Worm (Caenorhabditis elegans): ENCODE data around the gene ZK686.6.

The ZK686.6 gene

DNA sequence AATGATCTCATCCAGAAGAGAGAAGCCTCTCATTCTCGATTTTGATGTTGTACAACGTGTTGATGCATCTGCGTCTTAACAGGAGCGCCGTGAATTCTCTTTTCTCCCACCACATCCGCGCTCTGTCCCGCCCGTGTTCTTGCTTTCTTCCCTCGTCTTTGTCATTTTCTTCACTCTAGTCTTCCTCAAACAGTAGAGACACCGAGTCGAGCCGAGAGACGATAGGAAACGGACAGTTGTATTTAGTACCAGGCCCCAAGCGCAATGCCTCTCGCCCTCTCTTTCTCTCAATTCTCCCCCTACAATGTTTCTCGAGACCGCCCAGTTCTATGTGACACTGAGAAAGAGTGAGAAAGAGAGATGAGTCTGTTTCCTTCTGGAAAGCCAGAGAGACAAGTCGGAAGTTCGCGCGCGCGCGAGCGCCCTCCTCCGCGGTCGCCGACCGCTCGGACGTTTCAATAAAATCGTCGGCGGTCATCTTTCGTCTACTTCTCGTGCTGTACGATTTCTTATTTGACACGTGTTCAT is 43.2 kb downstream of the ZK686.6 start, which contains the start of gene ZK112.4 (continued):
- no peak for TF ChIP-seq F44E2.7 (GFP tag; IDR thresholded peaks at IDR 0.05)
- TF ChIP-seq dpl-1 (GFP tag; optimal IDR thresholded peaks at IDR 0.05): no peak
- peak; percentile 62 for TF ChIP-seq nhr-25 (tag; optimal IDR thresholded peaks at IDR 0.05; ENCODE audit: borderline replicate concordance, insufficient read depth)
- TF ChIP-seq F37D6.2 (tag; optimal IDR thresholded peaks at IDR 0.05): peak; percentile 48
- TF ChIP-seq madf-9 (GFP tag; conservative IDR thresholded peaks at IDR 0.05): 0 out of 2 replicates have a peak, but pooled peaks have one; percentile 21
- no peak for TF ChIP-seq ceh-82 (tag; optimal IDR thresholded peaks at IDR 0.05)
- no peak for TF ChIP-seq gei-8 (GFP tag; optimal IDR thresholded peaks at IDR 0.05)
- TF ChIP-seq rbr-2 (tag; optimal IDR thresholded peaks at IDR 0.05): peak; percentile 52
- TF ChIP-seq unc-39 (tag; optimal IDR thresholded peaks at IDR 0.05): no peak
- no peak for TF ChIP-seq ceh-32 (tag; optimal IDR thresholded peaks at IDR 0.05; ENCODE audit: poor library complexity)
- no peak for TF ChIP-seq Y105C5A.15 (GFP tag; IDR thresholded peaks at IDR 0.05)
- no peak for TF ChIP-seq zag-1 (tag; optimal IDR thresholded peaks at IDR 0.05)
- no peak for TF ChIP-seq D1046.2 (GFP tag; IDR thresholded peaks at IDR 0.05)
- TF ChIP-seq Y5F2A.4 (GFP tag; optimal IDR thresholded peaks at IDR 0.05): no peak
- no peak for TF ChIP-seq daf-19 (GFP tag; conservative IDR thresholded peaks at IDR 0.05)
- no peak for TF ChIP-seq mdt-29 (GFP tag; IDR thresholded peaks at IDR 0.05)
- TF ChIP-seq nhr-76 (tag; optimal IDR thresholded peaks at IDR 0.05): no peak
- no peak for TF ChIP-seq nhr-102 (tag; optimal IDR thresholded peaks at IDR 0.05)
- TF ChIP-seq zfp-3 (GFP tag; conservative IDR thresholded peaks at IDR 0.05): 0 out of 2 replicates have a peak, but pooled peaks have one; percentile 47
- no peak for TF ChIP-seq snpc-4 (tag; optimal IDR thresholded peaks at IDR 0.05)
- no peak for TF ChIP-seq ceh-28 (tag; optimal IDR thresholded peaks at IDR 0.05)
- peak; percentile 73; the same call in 1 of the 2 replicates for TF ChIP-seq ctbp-1 (GFP tag; IDR thresholded peaks at IDR 0.05)
- 0 out of 2 replicates have a peak, but pooled peaks have one; percentile 12 for TF ChIP-seq pha-4 (GFP tag; IDR thresholded peaks at IDR 0.05)
- TF ChIP-seq pha-4 (tag; optimal IDR thresholded peaks at IDR 0.05): no peak
- TF ChIP-seq ceh-44 (GFP tag; IDR thresholded peaks at IDR 0.05): no peak
- peak; percentile 72 for TF ChIP-seq ama-1 (optimal IDR thresholded peaks at IDR 0.05)
- no peak for TF ChIP-seq zfp-2 (tag; optimal IDR thresholded peaks at IDR 0.05)
- TF ChIP-seq ces-1 (GFP tag; optimal IDR thresholded peaks at IDR 0.05): no peak
- peak; percentile 32; the same call in 1 of the 2 replicates for TF ChIP-seq lin-38 (GFP tag; IDR thresholded peaks at IDR 0.05)
- peak; percentile 49 for TF ChIP-seq hmg-1.1 (GFP tag; IDR thresholded peaks at IDR 0.05)
- TF ChIP-seq daf-12 (tag; optimal IDR thresholded peaks at IDR 0.05): no peak
- no peak for TF ChIP-seq lin-15B (tag; optimal IDR thresholded peaks at IDR 0.05)
- peak; percentile 26 to 57 for TF ChIP-seq mdl-1 (tag; optimal IDR thresholded peaks at IDR 0.05)
- TF ChIP-seq dmd-6 (GFP tag; IDR thresholded peaks at IDR 0.05): no peak; the same call in 1 of the 2 replicates
- peak; percentile 90 for TF ChIP-seq mep-1 (tag; optimal IDR thresholded peaks at IDR 0.05)
- TF ChIP-seq ztf-11 (tag; optimal IDR thresholded peaks at IDR 0.05): no peak
- no peak for TF ChIP-seq fos-1 (tag; optimal IDR thresholded peaks at IDR 0.05)
- TF ChIP-seq nhr-41 (GFP tag; IDR thresholded peaks at IDR 0.05): no peak
- no peak for TF ChIP-seq lin-13 (GFP tag; optimal IDR thresholded peaks at IDR 0.05)
- no peak; the same call in 1 of the 2 replicates for TF ChIP-seq tra-1 (GFP tag; IDR thresholded peaks at IDR 0.05)
- TF ChIP-seq egl-27 (tag; optimal IDR thresholded peaks at IDR 0.05): no peak
- peak; percentile 79 for TF ChIP-seq hlh-11 (tag; optimal IDR thresholded peaks at IDR 0.05)
- TF ChIP-seq lin-39 (tag; optimal IDR thresholded peaks at IDR 0.05): no peak
- no peak for TF ChIP-seq saeg-2 (GFP tag; IDR thresholded peaks at IDR 0.05)
- peak; percentile 29 for TF ChIP-seq F10B5.3 (tag; optimal IDR thresholded peaks at IDR 0.05)
- TF ChIP-seq pqm-1 (tag; optimal IDR thresholded peaks at IDR 0.05): no peak
- no peak for TF ChIP-seq Y75B8A.6 (GFP tag; IDR thresholded peaks at IDR 0.05)
- TF ChIP-seq mxl-2 (GFP tag; conservative IDR thresholded peaks at IDR 0.05): no peak
- no peak for TF ChIP-seq dmd-8 (GFP tag; IDR thresholded peaks at IDR 0.05)
- TF ChIP-seq lsy-2 (tag; optimal IDR thresholded peaks at IDR 0.05): peak; percentile 62 to 67
- TF ChIP-seq nhr-6 (tag; optimal IDR thresholded peaks at IDR 0.05): no peak
- TF ChIP-seq nhr-111 (GFP tag; optimal IDR thresholded peaks at IDR 0.05): no peak

Measured in whole organism, L4 larva.